Fruit fly (Drosophila melanogaster) whole organism, embryonic: ENCODE measurements around the gene CG33687.
A peak's percentile ranks its signal among the peaks of the same experiment; 100 is the strongest.

ENCODE experiments used
- CG10462 ChIP-seq: fragments of 200-800 bp; sonication (Bioruptor generic); optimal IDR thresholded peaks from 2 replicates; lab custom pipeline; 2016; ENCODE audit warnings: missing biosample characterization, missing genetic modification characterization
- CG11560 ChIP-seq: fragments of 200-800 bp; sonication (Bioruptor generic); IDR thresholded peaks from 3 replicates; pipeline ENCODE4 v1.3.6; 2022; ENCODE audit warnings: missing biosample characterization, missing genetic modification characterization
- CG13296 ChIP-seq: fragments of 200-800 bp; sonication (Bioruptor generic); optimal IDR thresholded peaks from 3 replicates; lab custom pipeline; 2018; ENCODE audit warnings: missing biosample characterization, mild to moderate bottlenecking, missing genetic modification characterization
- CG16779 ChIP-seq: fragments of 200-800 bp; sonication (Bioruptor generic); IDR thresholded peaks from 2 replicates; pipeline ENCODE4 v1.3.6; 2022; ENCODE audit warnings: missing biosample characterization, missing genetic modification characterization
- CG18011 ChIP-seq: fragments of 200-800 bp; sonication (Bioruptor generic); optimal IDR thresholded peaks from 2 replicates; lab custom pipeline; 2017; ENCODE audit warnings: missing biosample characterization, missing genetic modification characterization, mild to moderate bottlenecking, moderate library complexity, missing genotype
- CG2116 ChIP-seq: fragments of 200-800 bp; sonication (Bioruptor generic); optimal IDR thresholded peaks from 3 replicates; lab custom pipeline; 2018; ENCODE audit warnings: missing biosample characterization, mild to moderate bottlenecking, missing genetic modification characterization
- CG2875 ChIP-seq: fragments of 200-800 bp; sonication (Bioruptor generic); optimal IDR thresholded peaks from 2 replicates; lab custom pipeline; 2017; ENCODE audit warnings: missing biosample characterization, mild to moderate bottlenecking, missing genetic modification characterization, missing genetic modification reagents
- CG43689 ChIP-seq: fragments of 200-800 bp; sonication (Bioruptor generic); IDR thresholded peaks from 2 replicates; pipeline ENCODE4 v1.3.6; 2022; ENCODE audit warnings: missing biosample characterization, missing genetic modification characterization
- CG6272 ChIP-seq: fragments of 200-800 bp; sonication (Bioruptor generic); IDR thresholded peaks from 2 replicates; pipeline ENCODE4 v1.3.6; 2022; ENCODE audit warnings: missing biosample characterization, missing genetic modification characterization
- CG6689 ChIP-seq: fragments of 200-800 bp; sonication (Bioruptor generic); IDR thresholded peaks from 2 replicates; pipeline ENCODE4 v1.3.6; 2022; ENCODE audit warnings: missing biosample characterization, missing genetic modification characterization
- CG7745 ChIP-seq: fragments of 200-800 bp; sonication (Bioruptor generic); optimal IDR thresholded peaks from 2 replicates; lab custom pipeline; 2018; ENCODE audit warnings: missing biosample characterization, mild to moderate bottlenecking, missing genetic modification characterization, moderate library complexity
- Chrac-16 ChIP-seq: fragments of 200-800 bp; sonication (Bioruptor generic); optimal IDR thresholded peaks from 3 replicates; lab custom pipeline; 2016; ENCODE audit warnings: missing biosample characterization, missing genetic modification characterization
- Dp ChIP-seq: fragments of 200-800 bp; sonication (Bioruptor generic); optimal IDR thresholded peaks from 2 replicates; lab custom pipeline; 2018; ENCODE audit warnings: missing biosample characterization, mild to moderate bottlenecking, missing genetic modification characterization, moderate library complexity
- E2f1 ChIP-seq: fragments of 200-800 bp; sonication (Bioruptor generic); IDR thresholded peaks from 2 replicates; pipeline ENCODE4 v1.3.6; 2022; ENCODE audit warnings: missing biosample characterization, missing genetic modification characterization
- ERR ChIP-seq: fragments of 200-800 bp; sonication (Bioruptor generic); optimal IDR thresholded peaks from 2 replicates; lab custom pipeline; 2016; ENCODE audit warnings: missing biosample characterization, missing genetic modification characterization
- Ets65A ChIP-seq: fragments of 200-800 bp; sonication (Bioruptor generic); peaks from one replicate; lab custom pipeline; 2016; ENCODE audit warnings: missing biosample characterization, missing genetic modification characterization
- Ets97D ChIP-seq: fragments of 200-800 bp; sonication (Bioruptor generic); optimal IDR thresholded peaks from 3 replicates; lab custom pipeline; 2016; ENCODE audit warnings: missing biosample characterization, missing genetic modification characterization
- HHEX ChIP-seq: fragments of 200-800 bp; sonication (Bioruptor generic); optimal IDR thresholded peaks from 3 replicates; lab custom pipeline; 2017; ENCODE audit warnings: missing biosample characterization, mild to moderate bottlenecking, missing genetic modification characterization, missing genetic modification reagents
- Hr51 ChIP-seq, 2 experiments: fragments of 200-800 bp; sonication (Bioruptor generic); optimal IDR thresholded peaks; 2 replicates in 1 of 2; 3 replicates in 1 of 2; lab custom pipeline; 2016 to 2018; ENCODE audit warnings: missing biosample characterization in 2 of 2, missing genetic modification characterization in 2 of 2, mild to moderate bottlenecking in 1 of 2, moderate library complexity in 1 of 2
- Hsf ChIP-seq: fragments of 200-800 bp; sonication (Bioruptor generic); optimal IDR thresholded peaks from 3 replicates; lab custom pipeline; 2016; ENCODE audit warnings: missing biosample characterization, missing genetic modification characterization
- Lpt ChIP-seq: fragments of >200 bp; optimal IDR thresholded peaks from 2 replicates; lab custom pipeline; 2018; ENCODE audit warnings: missing biosample characterization, missing genetic modification characterization
- Med ChIP-seq: fragments of 200-800 bp; sonication (Bioruptor generic); peaks from one replicate; lab custom pipeline; 2016; ENCODE audit warnings: missing biosample characterization, missing genetic modification characterization, mild to moderate bottlenecking, inconsistent platforms, moderate library complexity
- NfI ChIP-seq: fragments of 200-800 bp; sonication (Bioruptor generic); optimal IDR thresholded peaks from 3 replicates; lab custom pipeline; 2018; ENCODE audit warnings: missing biosample characterization, mild to moderate bottlenecking, missing genetic modification characterization, moderate library complexity
- bsh ChIP-seq, 2 experiments: fragments of 200-800 bp; sonication (Bioruptor generic); optimal IDR thresholded peaks; 2 replicates each; lab custom pipeline; 2017 to 2018; ENCODE audit warnings: mild to moderate bottlenecking in 2 of 2, missing biosample characterization in 2 of 2, missing genetic modification characterization in 2 of 2, moderate library complexity in 1 of 2
- chinmo ChIP-seq: fragments of 200-800 bp; sonication (Bioruptor generic); IDR thresholded peaks from 4 replicates; pipeline ENCODE4 v1.3.6; 2022; ENCODE audit warnings: missing biosample characterization, missing genetic modification characterization; ENCODE audit not compliant: partially characterized antibody
- crol ChIP-seq: fragments of 200-800 bp; sonication (Bioruptor generic); IDR thresholded peaks from 2 replicates; pipeline ENCODE4 v1.3.6; 2022; ENCODE audit warnings: missing biosample characterization, missing genetic modification characterization
- cwo ChIP-seq: fragments of 200-800 bp; sonication (Bioruptor generic); optimal IDR thresholded peaks from 3 replicates; lab custom pipeline; 2017; ENCODE audit warnings: missing biosample characterization, missing genetic modification characterization, mild to moderate bottlenecking, moderate library complexity, missing genetic modification reagents
- dmrt11E ChIP-seq: fragments of 200-800 bp; sonication (Bioruptor generic); optimal IDR thresholded peaks from 3 replicates; lab custom pipeline; 2018; ENCODE audit warnings: missing biosample characterization, mild to moderate bottlenecking, missing genetic modification characterization, moderate library complexity
- dmrt99B ChIP-seq: fragments of 200-800 bp; sonication (Bioruptor generic); optimal IDR thresholded peaks from 2 replicates; lab custom pipeline; 2018; ENCODE audit warnings: missing biosample characterization, mild to moderate bottlenecking, missing genetic modification characterization, moderate library complexity
- ewg ChIP-seq: fragments of 200-800 bp; sonication (Bioruptor generic); optimal IDR thresholded peaks from 3 replicates; lab custom pipeline; 2017; ENCODE audit warnings: mild to moderate bottlenecking, missing biosample characterization, missing genetic modification reagents, missing genetic modification characterization
- hbn ChIP-seq: fragments of 200-800 bp; sonication (Bioruptor generic); IDR thresholded peaks from 2 replicates; pipeline ENCODE4 v1.3.6; 2022; ENCODE audit warnings: missing biosample characterization, missing genetic modification characterization; ENCODE audit not compliant: partially characterized antibody
- jing ChIP-seq: fragments of 200-800 bp; sonication (Bioruptor generic); optimal IDR thresholded peaks from 2 replicates; lab custom pipeline; 2018; ENCODE audit warnings: missing biosample characterization, mild to moderate bottlenecking, missing genetic modification characterization
- jumu ChIP-seq: fragments of 200-800 bp; sonication (Bioruptor generic); optimal IDR thresholded peaks from 3 replicates; lab custom pipeline; 2016; ENCODE audit warnings: missing biosample characterization, missing genetic modification characterization
- klu ChIP-seq: fragments of 200-800 bp; sonication (Bioruptor generic); IDR thresholded peaks from 2 replicates; pipeline ENCODE4 v1.3.6; 2022; ENCODE audit warnings: missing biosample characterization, missing genetic modification characterization
- kni ChIP-seq: fragments of 200-800 bp; sonication (Bioruptor generic); optimal IDR thresholded peaks from 3 replicates; lab custom pipeline; 2017; ENCODE audit warnings: mild to moderate bottlenecking, missing biosample characterization, missing genetic modification reagents, missing genetic modification characterization
- lab ChIP-seq: fragments of 200-800 bp; sonication (Bioruptor generic); optimal IDR thresholded peaks from 3 replicates; lab custom pipeline; 2017; ENCODE audit warnings: missing biosample characterization, missing genetic modification characterization, mild to moderate bottlenecking, moderate library complexity, missing genetic modification reagents
- lola ChIP-seq, 3 experiments: fragments of >200 bp in 2 of 3; fragments of 200-800 bp in 1 of 3; sonication (Bioruptor generic) in 1 of 3; optimal IDR thresholded peaks; 2 replicates each; lab custom pipeline; 2017 to 2019; ENCODE audit warnings: missing biosample characterization in 3 of 3, missing genetic modification characterization in 3 of 3, mild to moderate bottlenecking in 1 of 3, moderate library complexity in 1 of 3
- maf-S ChIP-seq: fragments of 200-800 bp; sonication (Bioruptor generic); optimal IDR thresholded peaks from 2 replicates; lab custom pipeline; 2016; ENCODE audit warnings: missing biosample characterization, missing genetic modification characterization
- nau ChIP-seq: fragments of 200-800 bp; sonication (Bioruptor generic); optimal IDR thresholded peaks from 3 replicates; lab custom pipeline; 2017; ENCODE audit warnings: missing biosample characterization, mild to moderate bottlenecking, missing genetic modification characterization, missing genetic modification reagents
- nom ChIP-seq: fragments of 200-800 bp; sonication (Bioruptor generic); optimal IDR thresholded peaks from 2 replicates; lab custom pipeline; 2017; ENCODE audit warnings: missing biosample characterization, missing genetic modification characterization, mild to moderate bottlenecking, moderate library complexity, missing genetic modification reagents
- otp ChIP-seq: fragments of 200-800 bp; sonication (Bioruptor generic); IDR thresholded peaks from 3 replicates; pipeline ENCODE4, ENCODE4 v1.3.6; 2022; ENCODE audit warnings: missing biosample characterization, missing genetic modification characterization
- sqz ChIP-seq: fragments of 200-800 bp; sonication (Bioruptor generic); optimal IDR thresholded peaks from 3 replicates; lab custom pipeline; 2018; ENCODE audit warnings: missing biosample characterization, mild to moderate bottlenecking, missing genetic modification characterization
- ssp ChIP-seq: fragments of 200-800 bp; sonication (Bioruptor generic); IDR thresholded peaks from 2 replicates; pipeline ENCODE4 v1.3.6; 2022; ENCODE audit warnings: missing biosample characterization, missing genetic modification characterization
- tap ChIP-seq: fragments of 200-800 bp; optimal IDR thresholded peaks from 3 replicates; lab custom pipeline; 2019; ENCODE audit warnings: missing biosample characterization, mild to moderate bottlenecking, missing genetic modification characterization, moderate library complexity
- ttk ChIP-seq: fragments of 200-800 bp; sonication (Bioruptor generic); IDR thresholded peaks from 2 replicates; pipeline ENCODE4 v2.1.2; 2022; ENCODE audit warnings: missing biosample characterization, missing genetic modification characterization

Gene CG33687

dm6 chr3L:16183493-16183892 is 14.2 kb upstream of the CG33687 start:
- TF ChIP-seq CG10462 (no peak), crol (peak; percentile 58), E2f1 (no peak), Med (GFP tag; lab: Kevin White, UChicago) (peak; percentile 77)

dm6 chr3L:16189058-16189924 is 8.4 kb upstream of the CG33687 start:
- TF ChIP-seq Lpt (GFP tag; lab: Kevin White, UChicago) = no peak
- 0 out of 3 replicates have a peak, but pooled peaks have one; percentile 26 for TF ChIP-seq CG11560 (tag; lab: Robert Waterston, UW)
- no peak for TF ChIP-seq ttk
- TF ChIP-seq Ets97D (GFP tag; lab: Kevin White, UChicago) = no peak
- no peak for TF ChIP-seq jumu (GFP tag; lab: Kevin White, UChicago)
- no peak for TF ChIP-seq tap (tag; lab: Kevin White, UChicago)
- no peak for TF ChIP-seq Chrac-16 (GFP tag; lab: Kevin White, UChicago)

dm6 chr3L:16189925-16190231 is 7.8 kb upstream of the CG33687 start:
- TF ChIP-seq ssp (GFP tag; lab: Robert Waterston, UW) (no peak), Ets65A (GFP tag; lab: Kevin White, UChicago) (peak; percentile 75), ERR (GFP tag; lab: Kevin White, UChicago) (no peak), CG16779 (GFP tag; lab: Robert Waterston, UW) (peak; percentile 37; the same call in 1 of the 2 replicates), CG13296 (GFP tag; lab: Kevin White, UChicago) (no peak), CG2116 (GFP tag; lab: Kevin White, UChicago) (no peak), Dp (no peak), ewg (GFP tag; lab: Kevin White, UChicago) (no peak), CG18011 (GFP tag; lab: Kevin White, UChicago) (no peak)

dm6 chr3L:16190885-16191284 is 6.8 kb upstream of the CG33687 start:
- TF ChIP-seq nau (peak; percentile 6), sqz (no peak), otp (GFP tag; lab: Robert Waterston, UW) (no peak), lab (GFP tag; lab: Kevin White, UChicago) (peak; percentile 38), CG6272 (GFP tag; lab: Robert Waterston, UW) (no peak), dmrt11E (tag; lab: Kevin White, UChicago) (no peak), CG6689 (GFP tag; lab: Robert Waterston, UW) (no peak), nom (GFP tag; lab: Kevin White, UChicago) (peak; percentile 84), NfI (GFP tag; lab: Kevin White, UChicago) (no peak), Hr51 (GFP tag; optimal IDR thresholded peaks at IDR 0.05; lab: Kevin White, UChicago) (no peak), jing (GFP tag; lab: Kevin White, UChicago) (no peak), maf-S (GFP tag; lab: Kevin White, UChicago) (no peak), HHEX (peak; percentile 27), chinmo (GFP tag; lab: Robert Waterston, UW) (0 out of 4 replicates have a peak, but pooled peaks have one; percentile 24), cwo (GFP tag; lab: Kevin White, UChicago) (peak; percentile 21), CG7745 (tag; lab: Kevin White, UChicago) (no peak), kni (GFP tag; lab: Kevin White, UChicago) (no peak), hbn (no peak), dmrt99B (no peak), lola (GFP tag; optimal IDR thresholded peaks at IDR 0.05; lab: Kevin White, UChicago) (no peak), Hsf (GFP tag; lab: Kevin White, UChicago) (no peak), bsh (GFP tag; optimal IDR thresholded peaks at IDR 0.05; lab: Kevin White, UChicago) (peak in 1 of 2 experiments; percentile 38), klu (GFP tag; lab: Robert Waterston, UW) (no peak), CG43689 (GFP tag; lab: Robert Waterston, UW) (no peak), CG2875 (GFP tag; lab: Kevin White, UChicago) (no peak)
